Fruit fly (Drosophila melanogaster): ENCODE measurements around the gene CG5877.

CG5877 gene

DNA sequence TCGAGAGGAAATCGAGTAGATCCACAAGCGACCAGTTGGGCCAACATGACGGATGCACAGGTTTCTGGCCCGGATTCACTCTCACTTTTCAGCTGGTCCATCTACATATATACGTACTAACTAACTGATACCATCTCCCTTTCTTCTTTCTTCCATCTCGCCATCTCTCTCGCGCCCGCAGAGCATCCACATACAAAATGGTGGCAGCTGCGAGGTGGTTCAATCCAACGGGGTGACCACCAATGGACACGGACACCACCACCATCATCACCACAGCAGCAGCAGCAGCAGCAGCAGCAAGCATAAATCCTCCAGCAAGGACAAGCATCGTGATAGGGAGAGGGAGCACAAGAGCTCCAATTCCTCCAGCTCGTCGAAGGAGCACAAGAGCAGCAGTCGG, 28.1 kb downstream of the CG5877 start:
- TF ChIP-seq psq (optimal IDR thresholded peaks at IDR 0.05) (no peak), Sin3A (optimal IDR thresholded peaks at IDR 0.05) (no peak), Myc (optimal IDR thresholded peaks at IDR 0.05) (no peak), h (optimal IDR thresholded peaks at IDR 0.05) (no peak), insv (optimal IDR thresholded peaks at IDR 0.05) (no peak), ttk (optimal IDR thresholded peaks at IDR 0.05) (no peak)

DNA sequence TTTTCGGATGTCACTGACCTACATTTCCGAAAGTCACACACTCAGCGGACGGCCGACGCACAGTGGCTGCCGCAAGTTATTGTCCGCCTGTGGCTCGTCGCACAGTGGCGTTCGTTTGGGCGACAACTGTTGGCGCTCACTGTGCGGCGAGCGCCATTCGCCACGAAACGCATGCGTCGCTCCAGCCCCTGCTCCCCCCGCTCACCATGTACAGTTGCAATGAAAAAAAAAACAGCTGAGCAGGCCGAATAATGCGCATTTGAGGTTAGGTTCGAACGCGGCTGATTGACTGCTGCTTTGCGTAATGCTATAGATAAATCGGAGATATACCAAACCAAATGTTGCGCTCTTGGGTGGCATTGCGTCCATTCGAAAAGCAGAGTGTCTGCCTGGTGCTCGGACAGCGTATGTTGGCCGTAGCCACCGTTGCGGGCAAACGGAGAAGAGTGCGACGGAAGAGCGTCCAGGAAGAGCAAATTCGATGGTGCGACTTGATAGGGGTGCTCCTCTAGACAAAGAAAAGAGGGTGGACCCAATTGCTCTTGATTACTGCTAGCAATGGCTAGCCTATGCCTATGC, 30.6 kb downstream of the CG5877 start:
- no peak for TF ChIP-seq Sin3A (optimal IDR thresholded peaks at IDR 0.05)
- no peak for TF ChIP-seq ttk (optimal IDR thresholded peaks at IDR 0.05)

DNA sequence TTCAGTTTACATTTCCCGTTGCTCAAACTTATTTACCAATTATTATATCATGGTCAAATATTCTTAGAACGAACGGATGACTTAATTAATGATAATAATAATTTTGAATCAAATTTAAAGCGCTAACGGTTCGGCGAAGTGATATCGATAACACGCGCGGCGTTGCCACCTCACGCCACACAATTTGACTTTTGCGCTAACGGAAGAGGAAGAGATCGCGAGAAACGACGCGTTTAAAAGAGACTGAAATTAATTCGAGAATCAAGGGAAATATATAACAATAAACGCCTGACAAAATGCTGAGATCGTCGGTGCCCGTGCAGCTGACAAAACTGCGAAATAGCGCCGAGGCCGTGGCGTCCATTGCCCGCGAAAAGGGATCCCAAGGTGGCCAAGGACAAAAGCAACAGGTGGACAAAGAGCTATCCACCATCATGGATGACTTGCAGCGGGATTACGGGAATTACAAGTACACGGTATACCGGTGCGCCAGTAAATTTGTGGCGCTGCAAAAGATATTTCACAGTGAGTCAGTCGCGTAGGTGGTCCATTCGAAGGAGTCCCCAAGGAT, 35.4 kb downstream of the CG5877 start, which contains the start of gene dah:
Gene dah (plus strand): TSS at position 195 of the 571 bp plus-strand sequence.
- no peak for TF ChIP-seq Myc (optimal IDR thresholded peaks at IDR 0.05)
- TF ChIP-seq h (optimal IDR thresholded peaks at IDR 0.05): no peak
- no peak for TF ChIP-seq insv (optimal IDR thresholded peaks at IDR 0.05)
- no peak for TF ChIP-seq ttk (optimal IDR thresholded peaks at IDR 0.05)
- no peak for TF ChIP-seq psq (optimal IDR thresholded peaks at IDR 0.05)
- TF ChIP-seq Sin3A (optimal IDR thresholded peaks at IDR 0.05): no peak

DNA sequence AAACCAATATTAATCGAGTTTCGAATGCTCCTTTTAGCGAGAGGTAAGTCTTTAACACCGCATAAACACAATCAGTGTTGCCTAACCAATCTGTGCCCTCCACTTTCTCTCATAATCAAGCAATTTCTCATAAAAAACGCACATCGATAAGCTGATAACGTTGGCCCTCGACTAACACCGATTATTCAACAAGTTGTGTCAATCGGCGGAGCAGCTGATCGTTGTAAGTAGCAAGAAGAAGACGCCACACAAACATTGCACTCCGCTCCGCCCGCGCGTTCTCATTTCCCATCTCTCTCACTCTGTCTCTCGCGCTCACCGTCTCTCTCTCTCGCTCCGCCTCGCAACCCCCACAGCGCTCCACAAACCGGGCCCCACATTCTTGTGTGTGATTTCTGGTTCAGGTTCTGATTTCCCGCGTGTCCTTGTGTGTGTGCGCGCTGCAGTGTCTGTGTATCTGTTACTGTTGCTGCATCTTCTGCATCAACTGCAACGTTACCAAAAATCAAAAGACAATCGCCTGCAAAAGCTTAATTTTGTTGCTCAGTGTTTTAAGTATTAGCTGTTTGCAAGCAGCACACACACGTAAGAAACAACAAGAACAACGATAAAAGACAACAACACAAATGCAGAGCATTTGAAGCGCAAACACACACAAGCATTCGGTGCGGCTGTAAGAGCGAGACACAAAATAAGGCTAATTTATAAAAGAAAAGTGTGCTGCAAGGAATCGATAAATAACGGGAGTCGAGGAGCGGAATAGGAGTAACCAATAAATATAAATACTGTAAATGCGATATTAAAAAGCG, 40.4 kb downstream of the CG5877 start, which contains the start of the genes CG9114 and HDAC6:
Gene CG9114 (minus strand): TSS at position 89 of the 809 bp plus-strand sequence.
Gene HDAC6 (plus strand): TSS at position 245 of the 809 bp plus-strand sequence.
- TF ChIP-seq Sin3A (optimal IDR thresholded peaks at IDR 0.05) (no peak), h (optimal IDR thresholded peaks at IDR 0.05) (no peak), psq (optimal IDR thresholded peaks at IDR 0.05) (no peak), ttk (optimal IDR thresholded peaks at IDR 0.05) (no peak), Myc (optimal IDR thresholded peaks at IDR 0.05) (no peak), insv (optimal IDR thresholded peaks at IDR 0.05) (no peak)

DNA sequence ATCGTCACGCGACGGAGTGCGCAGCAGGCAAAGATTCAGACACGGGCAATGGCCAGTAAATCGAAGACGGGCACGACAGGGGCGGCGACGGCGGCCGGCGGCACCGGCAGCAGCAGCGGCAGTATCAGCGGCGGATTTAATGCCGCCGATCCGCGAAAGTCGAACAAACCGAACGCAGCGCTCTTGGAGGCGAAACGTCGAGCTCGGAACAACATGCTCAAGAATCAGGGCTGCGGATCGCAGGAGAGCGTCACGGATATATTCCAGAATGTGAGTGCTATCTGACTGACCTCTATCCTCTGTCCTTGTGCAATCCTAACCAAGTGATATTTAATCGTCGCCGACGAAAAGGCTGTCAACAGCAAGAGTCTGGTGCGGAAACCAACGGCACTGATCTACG, 42.2 kb downstream of the CG5877 start:
- TF ChIP-seq psq (optimal IDR thresholded peaks at IDR 0.05) (no peak), h (optimal IDR thresholded peaks at IDR 0.05) (no peak), Myc (optimal IDR thresholded peaks at IDR 0.05) (no peak), insv (optimal IDR thresholded peaks at IDR 0.05) (no peak), Sin3A (optimal IDR thresholded peaks at IDR 0.05) (no peak), ttk (optimal IDR thresholded peaks at IDR 0.05) (no peak)

DNA sequence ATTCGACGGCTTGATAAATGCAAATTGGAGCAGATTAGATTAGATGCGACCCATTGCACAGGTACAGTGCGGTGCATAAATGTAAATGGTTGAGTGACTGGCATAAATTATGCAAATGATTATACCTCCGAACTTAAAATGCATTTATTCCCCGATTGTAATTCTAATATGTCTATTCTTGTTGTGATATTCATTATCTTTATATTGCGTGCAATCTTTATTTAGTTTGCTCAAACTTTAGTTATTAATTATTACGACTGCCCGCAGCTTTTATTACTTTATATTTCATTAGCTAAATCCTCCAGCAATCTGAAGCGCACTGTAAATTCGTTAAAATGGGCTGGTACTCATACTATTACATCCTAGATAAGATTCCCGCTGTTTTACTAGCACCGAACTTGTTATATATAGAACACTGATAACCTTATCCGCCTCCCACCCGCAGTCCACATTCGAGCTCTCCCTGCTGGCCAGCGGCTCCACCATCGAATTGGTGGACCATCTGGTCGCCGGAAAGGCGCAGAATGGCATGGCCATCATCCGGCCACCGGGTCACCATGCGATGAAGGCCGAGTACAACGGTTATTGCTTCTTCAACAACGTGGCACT, 43.1 kb downstream of the CG5877 start:
- TF ChIP-seq insv (optimal IDR thresholded peaks at IDR 0.05): no peak
- TF ChIP-seq h (optimal IDR thresholded peaks at IDR 0.05): no peak
- TF ChIP-seq Myc (optimal IDR thresholded peaks at IDR 0.05): no peak
- no peak for TF ChIP-seq psq (optimal IDR thresholded peaks at IDR 0.05)
- no peak for TF ChIP-seq ttk (optimal IDR thresholded peaks at IDR 0.05)
- TF ChIP-seq Sin3A (optimal IDR thresholded peaks at IDR 0.05): no peak

DNA sequence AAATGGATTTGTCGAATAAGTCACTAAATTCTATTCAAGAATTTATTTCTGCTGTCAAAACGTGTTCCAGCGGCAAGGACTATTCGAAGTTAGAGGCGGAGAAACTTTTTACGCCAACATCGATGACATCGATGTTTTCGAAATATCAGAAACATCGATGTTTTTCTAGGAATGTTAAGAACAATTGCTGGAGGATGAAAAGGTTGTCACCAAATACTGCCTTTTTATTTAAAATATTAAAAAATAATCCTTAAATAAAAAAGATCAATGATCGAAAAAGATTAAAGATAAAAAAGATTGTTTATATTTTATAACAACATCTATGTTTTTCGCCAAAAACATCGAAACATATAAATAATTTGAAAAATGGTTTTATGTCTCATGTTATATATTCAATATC, 49.2 kb downstream of the CG5877 start, which contains the start of gene CG9123:
Gene CG9123 (minus strand): TSS at position 101 of the 400 bp plus-strand sequence.
- TF ChIP-seq insv (optimal IDR thresholded peaks at IDR 0.05) (no peak), h (optimal IDR thresholded peaks at IDR 0.05) (no peak), Sin3A (optimal IDR thresholded peaks at IDR 0.05) (no peak), psq (optimal IDR thresholded peaks at IDR 0.05) (no peak), Myc (optimal IDR thresholded peaks at IDR 0.05) (no peak), ttk (optimal IDR thresholded peaks at IDR 0.05) (no peak)

DNA sequence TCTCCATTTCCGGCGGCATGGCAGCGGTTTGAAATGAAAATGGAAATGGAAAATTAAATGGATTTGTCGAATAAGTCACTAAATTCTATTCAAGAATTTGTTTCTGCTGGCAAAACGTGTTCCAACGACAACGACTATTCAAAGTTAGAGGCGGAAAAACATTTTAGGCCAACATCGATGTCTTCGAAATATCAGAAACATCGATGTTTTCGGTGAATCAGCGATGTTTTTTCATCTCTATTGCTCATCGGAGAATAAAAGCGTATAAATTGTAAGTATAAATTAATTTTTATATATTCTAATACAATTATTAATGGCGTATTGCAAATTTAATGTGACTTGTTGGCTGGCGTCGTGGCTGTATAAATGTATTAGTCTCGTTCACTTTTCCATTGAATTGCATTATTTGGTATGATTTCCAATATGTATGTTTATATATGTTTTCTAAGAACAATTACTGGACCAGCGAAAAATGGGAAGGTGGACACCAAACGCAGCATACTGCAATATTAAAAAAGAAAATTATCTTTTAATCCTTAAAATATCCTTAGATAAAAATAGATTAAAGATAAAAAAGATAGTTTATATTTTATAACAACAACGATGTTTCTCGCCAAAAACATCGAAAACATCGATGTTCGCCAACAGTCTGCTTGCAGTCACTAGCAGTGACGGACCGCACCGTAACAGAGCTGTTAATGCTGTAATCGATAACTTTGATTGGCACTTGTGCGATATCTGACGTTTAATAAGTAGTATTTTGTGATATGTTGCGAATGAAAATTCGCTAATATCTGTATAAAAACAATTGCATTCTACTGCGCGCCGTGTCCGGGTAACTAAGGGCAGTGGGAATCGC, 51.9 kb downstream of the CG5877 start, which contains the start of the genes CG12608 and Prp5:
Gene CG12608 (minus strand): TSS at position 153 of the 859 bp plus-strand sequence.
Gene Prp5 (plus strand): TSS at position 697 of the 859 bp plus-strand sequence.
- no peak for TF ChIP-seq ttk (optimal IDR thresholded peaks at IDR 0.05)
- no peak for TF ChIP-seq Sin3A (optimal IDR thresholded peaks at IDR 0.05)
- TF ChIP-seq h (optimal IDR thresholded peaks at IDR 0.05): no peak
- no peak for TF ChIP-seq psq (optimal IDR thresholded peaks at IDR 0.05)
- no peak for TF ChIP-seq insv (optimal IDR thresholded peaks at IDR 0.05)
- no peak for TF ChIP-seq Myc (optimal IDR thresholded peaks at IDR 0.05)
